Worm (Caenorhabditis elegans) whole organism, L3 larva: ENCODE measurements around the gene M176.16.

ENCODE experiments used
- aly-2 ChIP-seq: fragments of 150-350 bp; optimal IDR thresholded peaks from 2 replicates; lab custom pipeline; 2014; ENCODE audit warnings: missing biosample characterization, missing genetic modification characterization
- ama-1 ChIP-seq: fragments of 150-350 bp; optimal IDR thresholded peaks from 2 replicates; lab custom pipeline; 2018
- ceh-9 ChIP-seq: sonication (generic microtip); optimal IDR thresholded peaks from 2 replicates; lab custom pipeline; 2018; ENCODE audit warnings: missing biosample characterization, missing genetic modification characterization
- lin-39 ChIP-seq: fragments of 150-350 bp; optimal IDR thresholded peaks from 2 replicates; lab custom pipeline; 2018; ENCODE audit warnings: missing biosample characterization, missing genetic modification reagents, missing genetic modification characterization
- lsy-12 ChIP-seq: sonication (generic microtip); optimal IDR thresholded peaks from 2 replicates; lab custom pipeline; 2016; ENCODE audit warnings: mild to moderate bottlenecking, missing genetic modification characterization, missing compliant biosample characterization
- nhr-12 ChIP-seq: fragments of 150-350 bp; optimal IDR thresholded peaks from 2 replicates; lab custom pipeline; 2014; ENCODE audit warnings: missing biosample characterization, missing genetic modification characterization
- nhr-23 ChIP-seq: fragments of 150-350 bp; optimal IDR thresholded peaks from 2 replicates; lab custom pipeline; 2014; ENCODE audit warnings: missing biosample characterization, missing genetic modification reagents, missing genetic modification characterization
- nhr-237 ChIP-seq: fragments of 150-350 bp; optimal IDR thresholded peaks from 2 replicates; lab custom pipeline; 2014; ENCODE audit warnings: missing biosample characterization, missing genetic modification characterization
- nhr-28 ChIP-seq: fragments of 150-350 bp; optimal IDR thresholded peaks from 2 replicates; lab custom pipeline; 2014; ENCODE audit warnings: missing biosample characterization, missing genetic modification characterization
- nhr-43 ChIP-seq: sonication (generic microtip); optimal IDR thresholded peaks from 2 replicates; lab custom pipeline; 2016; ENCODE audit warnings: mild to moderate bottlenecking, missing genetic modification characterization, missing compliant biosample characterization; ENCODE audit not compliant: poor library complexity, severe bottlenecking
- sea-2 ChIP-seq: fragments of 150-350 bp; sonication (generic microtip); optimal IDR thresholded peaks from 4 replicates; lab custom pipeline; 2014; ENCODE audit warnings: missing biosample characterization, missing genetic modification reagents, missing genetic modification characterization
- skn-1 ChIP-seq: fragments of 150-350 bp; optimal IDR thresholded peaks from 2 replicates; lab custom pipeline; 2014; ENCODE audit warnings: missing biosample characterization, missing genetic modification characterization
- ztf-4 ChIP-seq: fragments of 150-350 bp; optimal IDR thresholded peaks from 2 replicates; lab custom pipeline; 2014; ENCODE audit warnings: missing biosample characterization, missing genetic modification characterization

DNA sequence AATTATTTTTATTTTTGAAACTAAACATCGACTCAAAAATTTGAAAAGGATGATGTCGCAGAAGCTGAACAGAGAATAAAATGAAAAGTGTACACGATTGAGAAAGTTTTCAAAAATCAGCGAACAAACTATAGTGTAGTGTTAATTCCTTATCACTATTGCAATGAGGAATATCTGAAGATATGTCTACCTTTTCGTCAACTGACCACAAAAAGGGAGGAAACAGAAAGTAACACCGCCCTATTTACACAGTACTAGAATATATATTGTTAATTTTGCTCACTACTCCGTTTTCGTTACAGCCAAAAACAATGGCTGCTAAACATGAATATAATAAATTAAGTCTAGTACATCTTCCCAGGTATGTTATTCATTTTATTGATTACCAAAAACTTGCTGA lies 29.6 kb downstream of the M176.16 start, which contains the start of gene chil-18:
- TF ChIP-seq lin-39 (tag; lab: Kevin White, UChicago) (no peak), nhr-43 (tag; lab: Kevin White, UChicago) (no peak), nhr-23 (tag; lab: Kevin White, UChicago) (no peak), ama-1 (lab: Kevin White, UChicago) (no peak), nhr-237 (tag; lab: Kevin White, UChicago) (no peak), aly-2 (tag; lab: Kevin White, UChicago) (no peak), ztf-4 (tag; lab: Kevin White, UChicago) (no peak), lsy-12 (tag; lab: Kevin White, UChicago) (no peak), skn-1 (no peak), nhr-28 (tag; lab: Kevin White, UChicago) (no peak), nhr-12 (tag; lab: Kevin White, UChicago) (no peak), ceh-9 (tag; lab: Kevin White, UChicago) (no peak), sea-2 (no peak)
